Worm (Caenorhabditis elegans): Measurements from ENCODE around the gene F08F1.9.

- TF ChIP-seq aha-1 (tag; optimal IDR thresholded peaks at IDR 0.05) (no peak), ces-1 (GFP tag; optimal IDR thresholded peaks at IDR 0.05) (no peak), F16B12.6 (tag; optimal IDR thresholded peaks at IDR 0.05) (no peak), nhr-237 (tag; optimal IDR thresholded peaks at IDR 0.05) (no peak), tbx-2 (tag; optimal IDR thresholded peaks at IDR 0.05) (no peak), lsy-2 (tag; optimal IDR thresholded peaks at IDR 0.05) (no peak), ztf-4 (tag; optimal IDR thresholded peaks at IDR 0.05) (no peak), pag-3 (tag; optimal IDR thresholded peaks at IDR 0.05; ENCODE audit: borderline replicate concordance, insufficient read depth) (no peak), snpc-4 (tag; optimal IDR thresholded peaks at IDR 0.05) (no peak), mab-9 (GFP tag; IDR thresholded peaks at IDR 0.05) (no peak), jun-1 (tag; optimal IDR thresholded peaks at IDR 0.05) (no peak), nhr-28 (tag; optimal IDR thresholded peaks at IDR 0.05) (no peak)
These were observed 18.1 kb downstream of the F08F1.9 start, which contains the start of gene wrk-1 for ce11 chrX:8392539-8392996.
